Worm (Caenorhabditis elegans) whole organism, young adult: ENCODE data around the gene glp-1.

Source experiments
- B0019.2 ChIP-seq: fragments of 200-800 bp; sonication (Bioruptor generic); conservative IDR thresholded peaks from 2 replicates; pipeline ENCODE4 v1.3.6; 2022; ENCODE audit warnings: missing genetic modification reagents, missing genetic modification characterization, missing compliant biosample characterization
- F52B5.7 ChIP-seq: sonication (generic microtip); optimal IDR thresholded peaks from 2 replicates; lab custom pipeline; 2016; ENCODE audit warnings: mild to moderate bottlenecking, missing genetic modification characterization, missing compliant biosample characterization
- T26A5.8 ChIP-seq: sonication (generic microtip); optimal IDR thresholded peaks from 2 replicates; lab custom pipeline; 2016; ENCODE audit warnings: missing genetic modification characterization, missing compliant biosample characterization
- Y53F4B.3 ChIP-seq: fragments of 200-800 bp; sonication (Bioruptor generic); IDR thresholded peaks from 2 replicates; pipeline ENCODE4 v1.3.6; 2022; ENCODE audit warnings: missing genetic modification reagents, missing genetic modification characterization, missing compliant biosample characterization
- Y56A3A.18 ChIP-seq: fragments of 200-800 bp; sonication (Bioruptor generic); IDR thresholded peaks from 2 replicates; pipeline ENCODE4 v1.3.6; 2022; ENCODE audit warnings: missing genetic modification reagents, missing genetic modification characterization, missing compliant biosample characterization
- Y79H2A.3 ChIP-seq: fragments of 200-800 bp; sonication (Bioruptor generic); conservative IDR thresholded peaks from 2 replicates; pipeline ENCODE4 v1.3.6; 2022; ENCODE audit warnings: missing genetic modification reagents, missing genetic modification characterization, missing compliant biosample characterization
- attf-3 ChIP-seq: fragments of 200-800 bp; sonication (Bioruptor generic); conservative IDR thresholded peaks from 2 replicates; pipeline ENCODE4 v1.3.6; 2022; ENCODE audit warnings: missing genetic modification reagents, missing genetic modification characterization, missing compliant biosample characterization
- attf-5 ChIP-seq: fragments of 200-800 bp; sonication (Bioruptor generic); optimal IDR thresholded peaks from 2 replicates; lab custom pipeline; 2018; ENCODE audit warnings: mild to moderate bottlenecking, missing genetic modification characterization, missing compliant biosample characterization
- ceh-100 ChIP-seq: fragments of 200-800 bp; sonication (Bioruptor generic); IDR thresholded peaks from 2 replicates; pipeline ENCODE4 v1.3.6; 2022; ENCODE audit warnings: missing genetic modification reagents, missing genetic modification characterization, missing compliant biosample characterization
- ceh-27 ChIP-seq: fragments of 200-800 bp; sonication (Bioruptor generic); optimal IDR thresholded peaks from 2 replicates; lab custom pipeline; 2018; ENCODE audit warnings: mild to moderate bottlenecking, missing genetic modification characterization, moderate library complexity, missing compliant biosample characterization
- ceh-58 ChIP-seq: fragments of 200-800 bp; sonication (Bioruptor generic); IDR thresholded peaks from 2 replicates; pipeline ENCODE4 v1.3.6; 2022; ENCODE audit warnings: missing genetic modification characterization, missing compliant biosample characterization
- chd-7 ChIP-seq: sonication (generic microtip); optimal IDR thresholded peaks from 2 replicates; lab custom pipeline; 2016; ENCODE audit warnings: mild to moderate bottlenecking, missing genetic modification characterization, moderate library complexity, missing compliant biosample characterization
- die-1 ChIP-seq: sonication (generic microtip); optimal IDR thresholded peaks from 2 replicates; lab custom pipeline; 2016; ENCODE audit warnings: missing genotype, mild to moderate bottlenecking, missing genetic modification characterization, missing compliant biosample characterization
- dox-1 ChIP-seq: fragments of 200-800 bp; sonication (Bioruptor generic); IDR thresholded peaks from 2 replicates; pipeline ENCODE4 v1.3.6; 2022; ENCODE audit warnings: missing genetic modification reagents, missing genetic modification characterization, missing compliant biosample characterization
- dpff-1 ChIP-seq: sonication (generic microtip); optimal IDR thresholded peaks from 2 replicates; lab custom pipeline; 2017; ENCODE audit warnings: mild to moderate bottlenecking, missing genetic modification characterization, missing compliant biosample characterization
- dpl-1 ChIP-seq: fragments of 150-350 bp; optimal IDR thresholded peaks from 2 replicates; lab custom pipeline; 2014; ENCODE audit warnings: missing biosample characterization, missing genetic modification reagents, missing genetic modification characterization
- efl-1 ChIP-seq: fragments of 150-350 bp; optimal IDR thresholded peaks from 2 replicates; lab custom pipeline; 2014; ENCODE audit warnings: missing biosample characterization, missing genetic modification reagents, missing genetic modification characterization
- egl-44 ChIP-seq: fragments of 200-800 bp; sonication (Bioruptor generic); IDR thresholded peaks from 2 replicates; pipeline ENCODE4 v1.3.6; 2022; ENCODE audit warnings: missing genetic modification reagents, missing genetic modification characterization, missing compliant biosample characterization
- egrh-3 ChIP-seq: fragments of 200-800 bp; sonication (Bioruptor generic); IDR thresholded peaks from 2 replicates; pipeline ENCODE4 v1.3.6; 2022; ENCODE audit warnings: missing genetic modification reagents, missing genetic modification characterization, missing compliant biosample characterization
- ekl-4 ChIP-seq: fragments of 200-800 bp; sonication (Bioruptor generic); IDR thresholded peaks from 2 replicates; pipeline ENCODE4 v1.3.6; 2022; ENCODE audit warnings: missing genetic modification reagents, missing genetic modification characterization, missing compliant biosample characterization
- fkh-3 ChIP-seq: sonication (generic microtip); optimal IDR thresholded peaks from 2 replicates; lab custom pipeline; 2016; ENCODE audit warnings: mild to moderate bottlenecking, missing genetic modification characterization, missing compliant biosample characterization
- hmg-1.2 ChIP-seq: fragments of 200-800 bp; sonication (Bioruptor generic); IDR thresholded peaks from 2 replicates; pipeline ENCODE4 v1.3.6; 2022; ENCODE audit warnings: missing genetic modification reagents, missing genetic modification characterization, missing compliant biosample characterization
- hmg-20 ChIP-seq: fragments of 200-800 bp; sonication (Bioruptor generic); IDR thresholded peaks from 2 replicates; pipeline ENCODE4 v1.3.6; 2022; ENCODE audit warnings: missing genetic modification reagents, missing genetic modification characterization, missing compliant biosample characterization
- lin-26 ChIP-seq: fragments of 200-800 bp; sonication (Bioruptor generic); IDR thresholded peaks from 2 replicates; pipeline ENCODE4 v1.3.6; 2022; ENCODE audit warnings: missing genetic modification reagents, missing genetic modification characterization, missing compliant biosample characterization
- lin-35 ChIP-seq, 3 experiments: fragments of 150-350 bp in 2 of 3; sonication (generic microtip) in 1 of 3; optimal IDR thresholded peaks; 2 replicates each; lab custom pipeline; 2014 to 2018; ENCODE audit warnings: missing biosample characterization in 3 of 3, missing genetic modification characterization in 3 of 3, missing genetic modification reagents in 3 of 3
- lin-54 ChIP-seq: fragments of 200-800 bp; sonication (Bioruptor generic); optimal IDR thresholded peaks from 2 replicates; lab custom pipeline; 2018; ENCODE audit warnings: mild to moderate bottlenecking, missing genetic modification characterization, missing compliant biosample characterization
- lir-1 ChIP-seq: fragments of 200-800 bp; sonication (Bioruptor generic); conservative IDR thresholded peaks from 2 replicates; pipeline ENCODE4 v1.3.6; 2022; ENCODE audit warnings: missing genetic modification reagents, missing genetic modification characterization, missing compliant biosample characterization
- lsl-1 ChIP-seq: fragments of 200-800 bp; sonication (Bioruptor generic); optimal IDR thresholded peaks from 2 replicates; lab custom pipeline; 2018; ENCODE audit warnings: mild to moderate bottlenecking, missing genetic modification characterization, moderate library complexity, missing compliant biosample characterization
- lsy-27 ChIP-seq: sonication (generic microtip); optimal IDR thresholded peaks from 2 replicates; lab custom pipeline; 2017; ENCODE audit warnings: missing genetic modification characterization, mild to moderate bottlenecking, missing compliant biosample characterization, antibody characterized with exemption, missing genotype, borderline replicate concordance; ENCODE audit not compliant: insufficient read depth
- madf-10 ChIP-seq: sonication (generic microtip); optimal IDR thresholded peaks from 2 replicates; lab custom pipeline; 2016; ENCODE audit warnings: mild to moderate bottlenecking, missing genetic modification characterization, missing compliant biosample characterization
- madf-8 ChIP-seq: fragments of 200-800 bp; sonication (Bioruptor generic); conservative IDR thresholded peaks from 2 replicates; pipeline ENCODE4 v1.3.6; 2022; ENCODE audit warnings: missing genetic modification reagents, missing genetic modification characterization, missing compliant biosample characterization
- mcd-1 ChIP-seq: fragments of 200-800 bp; sonication (Bioruptor generic); IDR thresholded peaks from 2 replicates; pipeline ENCODE4 v1.3.6; 2022; ENCODE audit warnings: missing genetic modification reagents, missing genetic modification characterization, missing compliant biosample characterization
- mes-4 ChIP-seq: sonication (generic microtip); optimal IDR thresholded peaks from 2 replicates; lab custom pipeline; 2016; ENCODE audit warnings: missing genotype, missing genetic modification characterization, missing compliant biosample characterization
- nfyb-1 ChIP-seq: fragments of 200-800 bp; sonication (Bioruptor generic); IDR thresholded peaks from 2 replicates; pipeline ENCODE4 v1.3.6; 2022; ENCODE audit warnings: missing genetic modification reagents, missing genetic modification characterization, missing compliant biosample characterization
- nhr-120 ChIP-seq: fragments of 200-800 bp; sonication (Bioruptor generic); IDR thresholded peaks from 2 replicates; pipeline ENCODE4 v1.3.6; 2022; ENCODE audit warnings: missing genetic modification characterization, missing compliant biosample characterization
- nhr-179 ChIP-seq: sonication (generic microtip); optimal IDR thresholded peaks from 2 replicates; lab custom pipeline; 2016; ENCODE audit warnings: mild to moderate bottlenecking, missing genetic modification characterization, missing compliant biosample characterization
- pbrm-1 ChIP-seq: fragments of 200-800 bp; sonication (Bioruptor generic); IDR thresholded peaks from 2 replicates; pipeline ENCODE4 v1.3.6; 2022; ENCODE audit warnings: missing genetic modification reagents, missing genetic modification characterization, missing compliant biosample characterization
- pha-4 ChIP-seq: fragments of 150-350 bp; sonication (generic microtip); optimal IDR thresholded peaks from 2 replicates; lab custom pipeline; 2014; ENCODE audit warnings: missing biosample characterization, missing genetic modification reagents, missing genetic modification characterization
- snpc-3.4 ChIP-seq: sonication (generic microtip); optimal IDR thresholded peaks from 2 replicates; lab custom pipeline; 2017; ENCODE audit warnings: missing genetic modification characterization, mild to moderate bottlenecking, missing compliant biosample characterization, antibody characterized with exemption, moderate library complexity, missing genotype, missing genetic modification reagents
- unc-130 ChIP-seq: sonication (generic microtip); optimal IDR thresholded peaks from 2 replicates; lab custom pipeline; 2016; ENCODE audit warnings: missing genetic modification reagents, missing genetic modification characterization, missing compliant biosample characterization
- zim-3 ChIP-seq: sonication (generic microtip); optimal IDR thresholded peaks from 2 replicates; lab custom pipeline; 2017; ENCODE audit warnings: mild to moderate bottlenecking, missing genetic modification characterization, moderate library complexity, missing compliant biosample characterization
- ztf-25 ChIP-seq: fragments of 200-800 bp; sonication (Bioruptor generic); IDR thresholded peaks from 2 replicates; pipeline ENCODE4 v1.3.6; 2022; ENCODE audit warnings: missing genetic modification reagents, missing genetic modification characterization, missing compliant biosample characterization
- ztf-6 ChIP-seq: fragments of 200-800 bp; sonication (Bioruptor generic); IDR thresholded peaks from 2 replicates; pipeline ENCODE4 v1.3.6; 2022; ENCODE audit warnings: missing genetic modification reagents, missing genetic modification characterization, missing compliant biosample characterization

Gene glp-1

ce11 chrIII:9089325-9089823 lies 2.7 kb upstream of the glp-1 start, which contains the start of the genes mccc-2 and mrpl-44:
Gene mccc-2, minus strand, starts transcription at chrIII:9089375.
Gene mrpl-44, minus strand, starts transcription at chrIII:9089375.
- TF ChIP-seq lin-26 (GFP tag; lab: Robert Waterston, UW) (no peak), efl-1 (GFP tag; lab: Kevin White, UChicago) (peak; percentile 52), mes-4 (no peak), lin-54 (peak; percentile 56), B0019.2 (GFP tag; lab: Robert Waterston, UW) (no peak), attf-3 (GFP tag; lab: Robert Waterston, UW) (peak; percentile 96), dpl-1 (GFP tag; lab: Kevin White, UChicago) (no peak), mcd-1 (0 out of 2 replicates have a peak, but pooled peaks have one; percentile 25)

- TF ChIP-seq pha-4 (tag; lab: Kevin White, UChicago): no peak
- TF ChIP-seq chd-7: no peak
- no peak for TF ChIP-seq lir-1 (GFP tag; lab: Robert Waterston, UW)
- TF ChIP-seq, all 124 proteins: peak for 0
These were observed 9.2 kb downstream of the glp-1 start, which contains the start of gene ZK507.1 for ce11 chrIII:9101212-9101611. Gene ZK507.1, minus strand, starts transcription at chrIII:9101312.

- TF ChIP-seq madf-10 (tag; lab: Kevin White, UChicago): no peak
- TF ChIP-seq T26A5.8 (tag; lab: Kevin White, UChicago): no peak
- no peak for TF ChIP-seq nhr-179
- no peak for TF ChIP-seq lin-54
- no peak for TF ChIP-seq snpc-3.4
- TF ChIP-seq ceh-58 (GFP tag; lab: Robert Waterston, UW): no peak
- no peak for TF ChIP-seq hmg-1.2 (GFP tag; lab: Robert Waterston, UW)
- TF ChIP-seq lsl-1 (GFP tag; lab: Kevin White, UChicago): no peak
- no peak for TF ChIP-seq ceh-100
- no peak for TF ChIP-seq nfyb-1 (GFP tag; lab: Robert Waterston, UW)
- TF ChIP-seq die-1 (tag; lab: Kevin White, UChicago): no peak
- TF ChIP-seq dox-1 (GFP tag; lab: Robert Waterston, UW): no peak
- no peak for TF ChIP-seq egrh-3 (GFP tag; lab: Robert Waterston, UW)
These were observed 11.6 kb downstream of the glp-1 start, which contains the start of gene dos-1 for ce11 chrIII:9103643-9104042. Gene dos-1, plus strand, starts transcription at chrIII:9103943.

DNA sequence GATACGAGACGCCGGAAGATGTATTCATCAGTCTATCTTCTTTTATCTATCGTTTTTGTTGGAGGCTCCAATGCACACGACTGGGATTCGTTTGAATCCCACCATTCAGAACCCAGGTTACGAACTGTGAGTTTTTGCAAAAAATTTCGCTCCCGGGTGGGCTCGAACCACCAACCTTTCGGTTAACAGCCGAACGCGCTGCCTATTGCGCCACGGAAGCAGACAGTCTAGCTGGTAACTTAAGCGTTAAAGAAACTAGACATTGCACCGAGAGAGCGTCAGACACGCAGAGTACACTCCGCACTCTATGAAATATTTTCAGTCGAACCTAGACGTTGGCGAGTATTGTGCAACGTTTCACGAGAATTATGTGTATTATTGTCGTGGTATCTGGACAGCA lies 12.0 kb downstream of the glp-1 start:
- TF ChIP-seq ztf-25: 0 out of 2 replicates have a peak, but pooled peaks have one; percentile 50
- TF ChIP-seq lin-26 (GFP tag; lab: Robert Waterston, UW): peak; percentile 92
- peak; percentile 27; the same call in 1 of the 2 replicates for TF ChIP-seq Y53F4B.3
- 0 out of 2 replicates have a peak, but pooled peaks have one; percentile 70 for TF ChIP-seq Y56A3A.18 (GFP tag; lab: Robert Waterston, UW)
- peak; percentile 65; the same call in 1 of the 2 replicates for TF ChIP-seq ztf-6 (GFP tag; lab: Robert Waterston, UW)
- TF ChIP-seq zim-3: peak; percentile 60
- TF ChIP-seq dpff-1 (tag; lab: Kevin White, UChicago): no peak
- no peak for TF ChIP-seq nhr-179
- TF ChIP-seq attf-5 (GFP tag; lab: Kevin White, UChicago): peak; percentile 53
- peak; percentile 88 for TF ChIP-seq egl-44
- no peak for TF ChIP-seq fkh-3 (tag; lab: Kevin White, UChicago)
- TF ChIP-seq nhr-120 (GFP tag; lab: Robert Waterston, UW): no peak
- TF ChIP-seq unc-130 (GFP tag; lab: Kevin White, UChicago): no peak
- peak; percentile 63; the same call in 1 of the 2 replicates for TF ChIP-seq ekl-4 (GFP tag; lab: Robert Waterston, UW)
- TF ChIP-seq lin-35 (GFP tag; optimal IDR thresholded peaks at IDR 0.05; lab: Kevin White, UChicago): no peak
- no peak for TF ChIP-seq madf-8 (GFP tag; lab: Robert Waterston, UW)
- TF ChIP-seq pbrm-1: 0 out of 2 replicates have a peak, but pooled peaks have one; percentile 55
- TF ChIP-seq hmg-20 (GFP tag; lab: Robert Waterston, UW): peak; percentile 41; the same call in 1 of the 2 replicates
- TF ChIP-seq chd-7: peak; percentile 67
- TF ChIP-seq F52B5.7 (tag; lab: Kevin White, UChicago): peak; percentile 74
- TF ChIP-seq lsy-27 (tag; lab: Kevin White, UChicago): peak; percentile 77
- TF ChIP-seq egrh-3 (GFP tag; lab: Robert Waterston, UW): peak; percentile 46; the same call in 1 of the 2 replicates
- TF ChIP-seq dox-1 (GFP tag; lab: Robert Waterston, UW): peak; percentile 81
- TF ChIP-seq ceh-27 (GFP tag; lab: Kevin White, UChicago): peak; percentile 35
- TF ChIP-seq Y79H2A.3 (GFP tag; lab: Robert Waterston, UW): 0 out of 2 replicates have a peak, but pooled peaks have one; percentile 57
